Fruit fly (Drosophila melanogaster) whole organism: ENCODE results near the gene CROT.
A peak's percentile ranks its signal among the peaks of the same experiment; 100 is the strongest.

Experiments
- CG8478 ChIP-seq: fragments of >200 bp; optimal IDR thresholded peaks from 2 replicates; lab custom pipeline; 2018; ENCODE audit warnings: inconsistent platforms
- Dll ChIP-seq: fragments of >200 bp; optimal IDR thresholded peaks from 2 replicates; lab custom pipeline; 2017
- EcR ChIP-seq, 2 experiments: fragments of >200 bp; optimal IDR thresholded peaks; 2 replicates each; lab custom pipeline; 2017; ENCODE audit warnings: missing biosample characterization in 2 of 2, missing genetic modification characterization in 2 of 2, missing genetic modification reagents in 2 of 2
- pan ChIP-seq: fragments of >200 bp; optimal IDR thresholded peaks from 2 replicates; lab custom pipeline; 2017
- psq ChIP-seq: fragments of >200 bp; optimal IDR thresholded peaks from 2 replicates; lab custom pipeline; 2017
- usp ChIP-seq: fragments of >200 bp; optimal IDR thresholded peaks from 2 replicates; lab custom pipeline; 2017; ENCODE audit warnings: missing biosample characterization, missing genetic modification characterization, mixed read lengths

Gene CROT

DNA sequence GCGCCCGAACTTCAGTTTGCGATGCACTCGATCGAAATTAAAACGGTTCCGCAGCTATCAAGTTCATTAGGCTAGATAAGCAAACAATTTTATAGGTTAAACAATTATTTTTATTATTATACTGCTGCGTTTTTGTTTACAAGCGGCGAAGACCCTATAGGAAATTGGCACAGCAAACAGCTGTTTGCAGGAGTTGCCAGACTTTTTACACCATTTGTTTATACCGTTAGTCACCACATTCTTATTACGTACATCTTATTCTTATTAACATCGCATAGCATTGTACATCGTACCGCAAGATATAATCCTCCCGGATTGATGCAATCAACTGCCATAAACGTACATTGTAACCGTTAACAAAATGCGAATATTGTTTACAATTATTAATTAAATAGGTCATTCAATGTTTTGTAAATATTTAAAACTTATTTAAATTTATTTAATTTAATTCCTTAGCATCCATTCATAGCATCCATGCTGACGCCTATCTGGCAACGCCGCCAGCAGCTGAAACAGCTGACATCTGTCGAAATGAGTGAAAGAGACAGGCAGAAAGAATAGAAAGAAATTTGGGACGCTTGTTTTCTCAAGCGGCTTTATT is at the start of gene CROT, which contains the start of gene CG12877:
TSS of gene CROT (minus strand) at position 171 of the 601 bp plus-strand sequence.
TSS of gene CG12877 (plus strand) at position 520 of the 601 bp plus-strand sequence.
- no peak for TF ChIP-seq Dll (lab: Kevin White, UChicago)
- no peak for TF ChIP-seq usp (GFP tag; lab: Kevin White, UChicago)
- TF ChIP-seq EcR (GFP tag; optimal IDR thresholded peaks at IDR 0.05; lab: Kevin White, UChicago) = no peak
- TF ChIP-seq CG8478 (lab: Kevin White, UChicago) = no peak
- TF ChIP-seq pan (lab: Kevin White, UChicago) = no peak
- no peak for TF ChIP-seq psq (lab: Kevin White, UChicago)

DNA sequence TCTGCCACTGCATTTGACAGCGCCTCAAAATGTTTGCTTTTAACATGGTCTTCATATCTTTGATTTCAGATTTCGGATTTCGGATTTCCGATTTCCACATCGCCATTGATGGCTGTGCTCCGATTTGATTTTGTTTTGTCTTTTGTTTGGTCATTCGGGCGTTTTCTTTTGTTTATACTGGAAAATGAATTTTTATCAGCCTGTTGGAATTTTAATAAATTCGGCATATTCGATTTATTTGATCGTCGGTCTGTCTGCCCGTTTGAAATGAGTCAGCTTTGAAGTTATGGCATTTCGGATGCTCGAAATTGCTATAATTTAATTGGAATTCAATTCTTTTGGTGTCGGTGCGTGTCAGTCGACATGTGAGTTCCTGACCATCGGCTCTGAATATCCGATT is 34.1 kb upstream of the CROT start:
- TF ChIP-seq Dll (lab: Kevin White, UChicago) (no peak), CG8478 (lab: Kevin White, UChicago) (no peak), usp (GFP tag; lab: Kevin White, UChicago) (no peak), pan (lab: Kevin White, UChicago) (no peak), psq (lab: Kevin White, UChicago) (no peak), EcR (GFP tag; optimal IDR thresholded peaks at IDR 0.05; lab: Kevin White, UChicago) (no peak)

- TF ChIP-seq CG8478 (lab: Kevin White, UChicago) (no peak), usp (GFP tag; lab: Kevin White, UChicago) (no peak), Dll (lab: Kevin White, UChicago) (no peak), EcR (GFP tag; optimal IDR thresholded peaks at IDR 0.05; lab: Kevin White, UChicago) (no peak), pan (lab: Kevin White, UChicago) (no peak), psq (lab: Kevin White, UChicago) (no peak)
Observed at dm6 chr3R:27739999-27740398, 33.4 kb upstream of the CROT start.

DNA sequence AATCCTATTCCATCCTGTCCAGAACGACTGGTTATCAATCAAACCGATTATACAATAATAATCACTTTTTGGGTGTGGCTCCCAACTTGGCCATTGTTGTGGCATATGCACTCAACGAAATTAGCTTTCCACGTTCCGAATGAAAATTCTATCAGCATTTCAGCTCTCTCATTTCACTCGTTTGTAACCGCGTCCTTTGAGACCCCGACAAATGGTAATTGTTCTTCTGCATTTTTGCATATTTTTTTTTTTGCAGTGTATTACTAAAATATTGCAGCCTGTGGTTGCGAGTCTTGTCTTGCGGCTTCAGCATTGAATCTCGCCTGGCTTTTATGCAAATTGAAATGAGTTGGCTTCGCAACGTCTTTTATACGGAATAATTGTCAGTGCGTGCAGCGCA is 31.7 kb upstream of the CROT start:
- TF ChIP-seq EcR (GFP tag; optimal IDR thresholded peaks at IDR 0.05; lab: Kevin White, UChicago) (peak in 1 of 2 experiments; percentile 5), usp (GFP tag; lab: Kevin White, UChicago) (no peak), psq (lab: Kevin White, UChicago) (no peak), pan (lab: Kevin White, UChicago) (no peak), Dll (lab: Kevin White, UChicago) (no peak), CG8478 (lab: Kevin White, UChicago) (no peak)

DNA sequence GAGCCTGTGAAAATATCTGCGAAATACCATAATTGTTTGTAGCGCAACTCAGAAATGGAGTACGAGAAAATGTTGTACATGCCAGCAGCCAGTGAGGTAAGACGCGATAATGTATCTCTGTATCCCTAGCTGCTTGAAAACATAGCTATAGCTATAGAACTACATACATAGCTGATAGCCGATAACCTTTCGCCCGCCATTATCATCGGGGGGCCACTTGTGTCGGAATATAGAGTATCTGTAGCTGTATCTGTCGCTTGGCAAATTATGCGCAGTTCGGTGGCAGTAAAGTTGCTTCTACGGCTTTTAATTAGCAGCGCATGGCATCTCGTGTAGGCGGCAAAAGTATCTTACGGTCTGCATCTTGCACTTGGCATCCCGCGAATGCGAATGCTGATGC is 30.5 kb upstream of the CROT start:
- TF ChIP-seq EcR (GFP tag; optimal IDR thresholded peaks at IDR 0.05; lab: Kevin White, UChicago) (no peak), Dll (lab: Kevin White, UChicago) (no peak), CG8478 (lab: Kevin White, UChicago) (no peak), psq (lab: Kevin White, UChicago) (no peak), pan (lab: Kevin White, UChicago) (no peak), usp (GFP tag; lab: Kevin White, UChicago) (no peak)

DNA sequence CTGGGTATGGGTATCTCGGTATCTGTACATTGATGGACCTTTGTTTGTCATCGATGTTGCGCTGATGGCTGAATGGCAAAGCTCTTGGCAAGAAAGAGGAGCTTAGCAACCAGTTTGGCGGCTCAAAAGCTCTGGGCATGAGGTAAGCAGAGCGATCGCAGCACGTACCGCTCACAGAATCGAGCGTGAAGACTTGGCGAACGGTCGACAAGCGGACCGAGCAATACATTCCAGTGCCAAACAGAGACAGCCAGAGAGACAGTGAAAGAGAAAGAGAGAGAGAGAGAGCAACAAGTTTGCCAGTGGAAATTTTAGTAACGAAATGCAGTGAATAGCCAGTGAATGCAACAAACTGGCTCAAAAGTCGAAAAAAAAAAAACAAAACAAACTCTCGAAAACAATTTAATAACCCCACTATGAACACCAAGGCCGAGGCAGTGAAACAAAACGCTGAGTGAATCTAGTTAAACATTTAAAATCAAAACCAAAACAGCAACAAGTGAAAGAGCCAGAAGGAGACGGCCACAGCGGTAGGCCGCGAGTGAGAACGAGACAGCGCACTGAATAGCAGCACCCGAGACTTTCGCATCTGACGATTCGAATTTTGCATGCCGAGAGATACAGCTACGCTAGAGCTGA is 29.9 kb upstream of the CROT start, which contains the start of gene Ets98B:
TSS of gene Ets98B (plus strand) at position 172 of the 639 bp plus-strand sequence.
- no peak for TF ChIP-seq usp (GFP tag; lab: Kevin White, UChicago)
- TF ChIP-seq EcR (GFP tag; optimal IDR thresholded peaks at IDR 0.05; lab: Kevin White, UChicago) = no peak
- no peak for TF ChIP-seq psq (lab: Kevin White, UChicago)
- peak; percentile 60 for TF ChIP-seq CG8478 (lab: Kevin White, UChicago)
- TF ChIP-seq Dll (lab: Kevin White, UChicago) = no peak
- no peak for TF ChIP-seq pan (lab: Kevin White, UChicago)

- TF ChIP-seq pan (lab: Kevin White, UChicago) = no peak
- TF ChIP-seq psq (lab: Kevin White, UChicago) = no peak
- TF ChIP-seq usp (GFP tag; lab: Kevin White, UChicago) = no peak
- TF ChIP-seq Dll (lab: Kevin White, UChicago) = no peak
- TF ChIP-seq EcR (GFP tag; optimal IDR thresholded peaks at IDR 0.05; lab: Kevin White, UChicago) = no peak
- no peak for TF ChIP-seq CG8478 (lab: Kevin White, UChicago)
Observed at dm6 chr3R:27706039-27706580, 441 bp downstream of the CROT start.

dm6 chr3R:27700229-27700573 is 6.3 kb downstream of the CROT start, which contains the start of gene btz:
Gene btz, plus strand, starts transcription at chr3R:27700361.
- no peak for TF ChIP-seq psq (lab: Kevin White, UChicago)
- no peak for TF ChIP-seq CG8478 (lab: Kevin White, UChicago)
- TF ChIP-seq pan (lab: Kevin White, UChicago) = no peak
- TF ChIP-seq usp (GFP tag; lab: Kevin White, UChicago) = no peak
- TF ChIP-seq Dll (lab: Kevin White, UChicago) = no peak
- no peak for TF ChIP-seq EcR (GFP tag; optimal IDR thresholded peaks at IDR 0.05; lab: Kevin White, UChicago)

dm6 chr3R:27699540-27700228 is 6.9 kb downstream of the CROT start, which contains the start of gene ALiX:
Gene ALiX, minus strand, starts transcription at chr3R:27700110.
- TF ChIP-seq pan (lab: Kevin White, UChicago) (no peak), psq (lab: Kevin White, UChicago) (no peak), CG8478 (lab: Kevin White, UChicago) (no peak), usp (GFP tag; lab: Kevin White, UChicago) (no peak), Dll (lab: Kevin White, UChicago) (no peak), EcR (GFP tag; optimal IDR thresholded peaks at IDR 0.05; lab: Kevin White, UChicago) (no peak)

dm6 chr3R:27695019-27695418 is 11.5 kb downstream of the CROT start, which contains the start of gene HSPBAP1:
Gene HSPBAP1, plus strand, starts transcription at chr3R:27695235.
- TF ChIP-seq usp (GFP tag; lab: Kevin White, UChicago) = no peak
- TF ChIP-seq EcR (GFP tag; optimal IDR thresholded peaks at IDR 0.05; lab: Kevin White, UChicago) = no peak
- TF ChIP-seq CG8478 (lab: Kevin White, UChicago) = no peak
- no peak for TF ChIP-seq Dll (lab: Kevin White, UChicago)
- no peak for TF ChIP-seq pan (lab: Kevin White, UChicago)
- TF ChIP-seq psq (lab: Kevin White, UChicago) = no peak
